Fruit fly (Drosophila melanogaster) whole organism, prepupa: ENCODE measurements around the gene Cpr23B.
A peak's percentile ranks its signal among the peaks of the same experiment; 100 is the strongest.

Source experiments
- CG11762 ChIP-seq: fragments of 200-800 bp; sonication (Bioruptor generic); optimal IDR thresholded peaks from 3 replicates; lab custom pipeline; 2016; ENCODE audit warnings: missing biosample characterization, missing genetic modification characterization; ENCODE audit not compliant: insufficient read depth
- CG16779 ChIP-seq: fragments of 200-800 bp; sonication (Bioruptor generic); optimal IDR thresholded peaks from 3 replicates; lab custom pipeline; 2017; ENCODE audit warnings: missing biosample characterization, mild to moderate bottlenecking, missing genetic modification characterization
- CG6808 ChIP-seq: fragments of 200-800 bp; sonication (Bioruptor generic); optimal IDR thresholded peaks from 3 replicates; lab custom pipeline; 2017; ENCODE audit warnings: missing biosample characterization, missing genetic modification characterization, mild to moderate bottlenecking, moderate library complexity, missing genetic modification reagents
- CG7368 ChIP-seq: fragments of 200-800 bp; sonication (Bioruptor generic); optimal IDR thresholded peaks from 3 replicates; lab custom pipeline; 2016; ENCODE audit warnings: missing biosample characterization, missing genetic modification characterization
- Eip75B ChIP-seq: fragments of 200-800 bp; sonication (Bioruptor generic); optimal IDR thresholded peaks from 3 replicates; lab custom pipeline; 2016; ENCODE audit warnings: missing biosample characterization, missing genetic modification characterization
- Eip78C ChIP-seq: fragments of 200-800 bp; sonication (Bioruptor generic); peaks from one replicate; lab custom pipeline; 2016; ENCODE audit warnings: missing biosample characterization, missing genetic modification characterization
- Ets21C ChIP-seq: fragments of 200-800 bp; sonication (Bioruptor generic); optimal IDR thresholded peaks from 3 replicates; lab custom pipeline; 2016; ENCODE audit warnings: missing biosample characterization, missing genetic modification characterization
- Hr38 ChIP-seq: sonication (Bioruptor generic); optimal IDR thresholded peaks from 2 replicates; lab custom pipeline; 2016; ENCODE audit warnings: missing biosample characterization, missing genetic modification characterization
- dsx ChIP-seq: fragments of 200-800 bp; optimal IDR thresholded peaks from 3 replicates; lab custom pipeline; 2019; ENCODE audit warnings: missing biosample characterization, mild to moderate bottlenecking, missing genetic modification characterization, moderate library complexity; ENCODE audit not compliant: poor library complexity, severe bottlenecking
- eg ChIP-seq: fragments of 200-800 bp; sonication (Bioruptor generic); IDR thresholded peaks from 3 replicates; pipeline ENCODE4 v1.3.6; 2022; ENCODE audit warnings: missing biosample characterization, missing genetic modification characterization
- ss ChIP-seq, 2 experiments: fragments of 200-800 bp; sonication (Bioruptor generic); optimal IDR thresholded peaks; 2 replicates in 1 of 2; 3 replicates in 1 of 2; lab custom pipeline; 2017 to 2018; ENCODE audit warnings: mild to moderate bottlenecking in 2 of 2, missing biosample characterization in 2 of 2, missing genetic modification characterization in 2 of 2, moderate library complexity in 1 of 2

DNA sequence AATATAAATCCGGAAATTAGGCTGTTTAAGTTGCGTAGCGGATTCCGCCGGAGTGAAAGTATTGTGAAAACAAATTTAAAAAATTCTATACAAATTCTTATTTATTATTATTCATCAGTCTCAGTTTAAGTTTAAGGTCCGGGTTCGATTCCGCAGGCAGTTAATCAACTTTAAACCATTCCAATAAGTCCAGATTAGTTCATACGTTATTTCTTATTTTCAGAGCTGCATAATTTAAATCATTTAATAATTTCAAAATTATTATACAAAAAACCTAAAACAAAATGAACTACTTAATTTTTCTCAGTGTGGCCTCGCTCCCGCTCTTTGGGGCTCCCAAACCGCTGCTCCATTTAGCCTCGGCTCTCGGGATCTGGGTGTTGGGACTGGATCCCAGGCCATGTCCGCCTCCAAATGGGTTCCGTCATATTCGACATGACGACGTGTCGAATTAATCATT, 7.8 kb upstream of the Cpr23B start:
- TF ChIP-seq Eip75B (GFP tag; lab: Kevin White, UChicago), result peak; percentile 91
- no peak for TF ChIP-seq Hr38
- peak; percentile 75 for TF ChIP-seq CG7368 (GFP tag; lab: Kevin White, UChicago)
- TF ChIP-seq ss (GFP tag; optimal IDR thresholded peaks at IDR 0.05; lab: Kevin White, UChicago), result peak; percentile 95 to 96
- TF ChIP-seq CG6808 (GFP tag; lab: Kevin White, UChicago), result peak; percentile 97
- peak; percentile 71 for TF ChIP-seq Ets21C
- peak; percentile 94 for TF ChIP-seq CG16779 (tag; lab: Kevin White, UChicago)
- TF ChIP-seq Eip78C (GFP tag; lab: Kevin White, UChicago), result peak; percentile 99
- TF ChIP-seq CG11762, result peak; percentile 92
- TF ChIP-seq dsx, result peak; percentile 89
- TF ChIP-seq eg (GFP tag; lab: Robert Waterston, UW), result peak; percentile 81
